Worm (Caenorhabditis elegans) whole organism, early embryonic: ENCODE measurements around the gene Y41E3.18.

Experiments
- B0310.2 ChIP-seq: sonication (generic microtip); optimal IDR thresholded peaks from 2 replicates; lab custom pipeline; 2016; ENCODE audit warnings: mild to moderate bottlenecking, missing genetic modification characterization, missing compliant biosample characterization
- F13C5.2 ChIP-seq: sonication (generic microtip); optimal IDR thresholded peaks from 2 replicates; lab custom pipeline; 2017; ENCODE audit warnings: mild to moderate bottlenecking, missing genetic modification characterization, inconsistent platforms, missing compliant biosample characterization
- ama-1 ChIP-seq: fragments of 150-350 bp; optimal IDR thresholded peaks from 2 replicates; lab custom pipeline; 2014
- ceh-13 ChIP-seq: fragments of 200-800 bp; sonication (Bioruptor generic); optimal IDR thresholded peaks from 2 replicates; lab custom pipeline; 2018; ENCODE audit warnings: mild to moderate bottlenecking, missing genetic modification characterization, missing compliant biosample characterization
- ets-7 ChIP-seq: sonication (generic microtip); optimal IDR thresholded peaks from 2 replicates; lab custom pipeline; 2016; ENCODE audit warnings: missing genotype, missing genetic modification characterization, missing compliant biosample characterization
- flt-1 ChIP-seq: fragments of 200-800 bp; sonication (Bioruptor generic); IDR thresholded peaks from 2 replicates; pipeline ENCODE4 v1.3.6; 2022; ENCODE audit warnings: missing genetic modification characterization, missing compliant biosample characterization
- hmbx-1 ChIP-seq: sonication (generic microtip); optimal IDR thresholded peaks from 2 replicates; lab custom pipeline; 2016; ENCODE audit warnings: mild to moderate bottlenecking, missing genetic modification characterization, missing compliant biosample characterization
- hnd-1 ChIP-seq: sonication (generic microtip); optimal IDR thresholded peaks from 2 replicates; lab custom pipeline; 2016; ENCODE audit warnings: missing genetic modification characterization, missing compliant biosample characterization
- pes-1 ChIP-seq: fragments of 200-800 bp; sonication (Bioruptor generic); IDR thresholded peaks from 2 replicates; pipeline ENCODE4 v1.3.6; 2022; ENCODE audit warnings: missing genetic modification reagents, missing genetic modification characterization, missing compliant biosample characterization
- sea-1 ChIP-seq: fragments of 200-800 bp; sonication (Bioruptor generic); conservative IDR thresholded peaks from 2 replicates; pipeline ENCODE4 v1.3.6; 2022; ENCODE audit warnings: missing genetic modification characterization, missing compliant biosample characterization
- tbx-11 ChIP-seq: fragments of 200-800 bp; sonication (Bioruptor generic); IDR thresholded peaks from 2 replicates; pipeline ENCODE4 v1.3.6; 2022; ENCODE audit warnings: missing genetic modification characterization, missing compliant biosample characterization
- tbx-37 ChIP-seq: fragments of 200-800 bp; sonication (Bioruptor generic); conservative IDR thresholded peaks from 2 replicates; pipeline ENCODE4 v1.3.6; 2022; ENCODE audit warnings: missing genetic modification reagents, missing genetic modification characterization, missing compliant biosample characterization

- TF ChIP-seq ama-1 (lab: Kevin White, UChicago) = no peak
- no peak for TF ChIP-seq ets-7 (tag; lab: Kevin White, UChicago)
- TF ChIP-seq hnd-1 (tag; lab: Kevin White, UChicago) = no peak
- no peak for TF ChIP-seq flt-1
- no peak for TF ChIP-seq hmbx-1 (tag; lab: Kevin White, UChicago)
- no peak for TF ChIP-seq sea-1 (GFP tag; lab: Robert Waterston, UW)
- no peak for TF ChIP-seq ceh-13
- TF ChIP-seq pes-1 (GFP tag; lab: Robert Waterston, UW) = no peak
- TF ChIP-seq B0310.2 (tag; lab: Kevin White, UChicago) = no peak
- no peak for TF ChIP-seq F13C5.2
- no peak for TF ChIP-seq tbx-37 (GFP tag; lab: Robert Waterston, UW)
- TF ChIP-seq tbx-11 (GFP tag; lab: Robert Waterston, UW) = no peak
Observed at ce11 chrIV:15029565-15029964, 36.0 kb downstream of the Y41E3.18 start.
